Fruit fly (Drosophila melanogaster) whole organism, prepupa: ENCODE results near the gene CG13460.
A peak's percentile ranks its signal among the peaks of the same experiment; 100 is the strongest.

Source experiments
- Blimp-1 ChIP-seq: fragments of 200-800 bp; sonication (Bioruptor generic); optimal IDR thresholded peaks from 3 replicates; lab custom pipeline; 2017; ENCODE audit warnings: missing biosample characterization, missing genetic modification characterization, mild to moderate bottlenecking, moderate library complexity, missing genetic modification reagents
- CG10631 ChIP-seq: fragments of 200-800 bp; sonication (Bioruptor generic); optimal IDR thresholded peaks from 2 replicates; lab custom pipeline; 2016; ENCODE audit warnings: missing biosample characterization, missing genetic modification characterization
- CG11294 ChIP-seq: fragments of 200-800 bp; sonication (Bioruptor generic); IDR thresholded peaks from 2 replicates; pipeline ENCODE4 v1.3.6; 2022; ENCODE audit warnings: missing biosample characterization, missing genetic modification characterization
- CG11902 ChIP-seq: fragments of 200-800 bp; sonication (Bioruptor generic); optimal IDR thresholded peaks from 3 replicates; lab custom pipeline; 2016; ENCODE audit warnings: missing biosample characterization, missing genetic modification characterization
- CG15336 ChIP-seq: fragments of 200-800 bp; sonication (Bioruptor generic); IDR thresholded peaks from 2 replicates; pipeline ENCODE4 v1.3.6; 2022; ENCODE audit warnings: missing biosample characterization, missing genetic modification characterization
- CG1621 ChIP-seq: fragments of 200-800 bp; sonication (Bioruptor generic); optimal IDR thresholded peaks from 3 replicates; lab custom pipeline; 2018; ENCODE audit warnings: missing biosample characterization, mild to moderate bottlenecking, missing genetic modification characterization
- CG3032 ChIP-seq: fragments of 200-800 bp; optimal IDR thresholded peaks from 2 replicates; lab custom pipeline; 2019; ENCODE audit warnings: missing biosample characterization, mild to moderate bottlenecking, missing genetic modification characterization, moderate library complexity
- CG31627 ChIP-seq: fragments of 200-800 bp; sonication (Bioruptor generic); optimal IDR thresholded peaks from 3 replicates; lab custom pipeline; 2016; ENCODE audit warnings: missing biosample characterization, missing genetic modification characterization
- CG32006 ChIP-seq: fragments of 200-800 bp; sonication (Bioruptor generic); optimal IDR thresholded peaks from 3 replicates; lab custom pipeline; 2017; ENCODE audit warnings: missing biosample characterization, mild to moderate bottlenecking, missing genetic modification characterization
- CG34406 ChIP-seq: fragments of 200-800 bp; sonication (Bioruptor generic); optimal IDR thresholded peaks from 3 replicates; lab custom pipeline; 2016; ENCODE audit warnings: missing biosample characterization, missing genetic modification characterization
- CG3919 ChIP-seq: fragments of 200-800 bp; sonication (Bioruptor generic); optimal IDR thresholded peaks from 3 replicates; lab custom pipeline; 2016; ENCODE audit warnings: missing biosample characterization, missing genetic modification characterization
- CG4318 ChIP-seq: fragments of 200-800 bp; sonication (Bioruptor generic); optimal IDR thresholded peaks from 3 replicates; lab custom pipeline; 2017; ENCODE audit warnings: missing biosample characterization, mild to moderate bottlenecking, missing genetic modification characterization
- CG6163 ChIP-seq: fragments of 200-800 bp; sonication (Bioruptor generic); IDR thresholded peaks from 3 replicates; pipeline ENCODE4 v1.3.6; 2022; ENCODE audit warnings: missing biosample characterization, missing genetic modification characterization
- CG6276 ChIP-seq: fragments of 200-800 bp; sonication (Bioruptor generic); optimal IDR thresholded peaks from 2 replicates; lab custom pipeline; 2017; ENCODE audit warnings: missing biosample characterization, mild to moderate bottlenecking, missing genetic modification characterization
- CG6808 ChIP-seq: fragments of 200-800 bp; sonication (Bioruptor generic); optimal IDR thresholded peaks from 3 replicates; lab custom pipeline; 2017; ENCODE audit warnings: missing biosample characterization, missing genetic modification characterization, mild to moderate bottlenecking, moderate library complexity, missing genetic modification reagents
- CG6854 ChIP-seq: fragments of 200-800 bp; sonication (Bioruptor generic); optimal IDR thresholded peaks from 2 replicates; lab custom pipeline; 2017; ENCODE audit warnings: missing biosample characterization, mild to moderate bottlenecking, missing genetic modification characterization
- CG7368 ChIP-seq: fragments of 200-800 bp; sonication (Bioruptor generic); optimal IDR thresholded peaks from 3 replicates; lab custom pipeline; 2016; ENCODE audit warnings: missing biosample characterization, missing genetic modification characterization
- CG8119 ChIP-seq: fragments of 200-800 bp; sonication (Bioruptor generic); IDR thresholded peaks from 3 replicates; pipeline ENCODE4 v1.3.6; 2022; ENCODE audit warnings: missing biosample characterization, missing genetic modification characterization
- CG8319 ChIP-seq: fragments of 200-800 bp; sonication (Bioruptor generic); optimal IDR thresholded peaks from 3 replicates; lab custom pipeline; 2016; ENCODE audit warnings: missing biosample characterization, missing genetic modification characterization
- CG9139 ChIP-seq: fragments of 200-800 bp; sonication (Bioruptor generic); optimal IDR thresholded peaks from 3 replicates; lab custom pipeline; 2017; ENCODE audit warnings: missing biosample characterization, mild to moderate bottlenecking, missing genetic modification characterization
- Eip75B ChIP-seq: fragments of 200-800 bp; sonication (Bioruptor generic); optimal IDR thresholded peaks from 3 replicates; lab custom pipeline; 2016; ENCODE audit warnings: missing biosample characterization, missing genetic modification characterization
- Eip78C ChIP-seq: fragments of 200-800 bp; sonication (Bioruptor generic); peaks from one replicate; lab custom pipeline; 2016; ENCODE audit warnings: missing biosample characterization, missing genetic modification characterization
- Ets96B ChIP-seq: fragments of 200-800 bp; optimal IDR thresholded peaks from 2 replicates; lab custom pipeline; 2019; ENCODE audit warnings: missing biosample characterization, mild to moderate bottlenecking, missing genetic modification characterization, moderate library complexity
- Gug ChIP-seq: fragments of 200-800 bp; sonication (Bioruptor generic); IDR thresholded peaks from 2 replicates; pipeline ENCODE4 v1.3.6; 2022; ENCODE audit warnings: missing biosample characterization, missing genetic modification characterization
- Hr38 ChIP-seq: sonication (Bioruptor generic); optimal IDR thresholded peaks from 2 replicates; lab custom pipeline; 2016; ENCODE audit warnings: missing biosample characterization, missing genetic modification characterization
- Hr39 ChIP-seq: fragments of 200-800 bp; sonication (Bioruptor generic); optimal IDR thresholded peaks from 2 replicates; lab custom pipeline; 2016; ENCODE audit warnings: missing biosample characterization, missing genetic modification characterization
- Hr4 ChIP-seq: fragments of 200-800 bp; sonication (Bioruptor generic); optimal IDR thresholded peaks from 3 replicates; lab custom pipeline; 2016; ENCODE audit warnings: missing biosample characterization, missing genetic modification characterization
- Met ChIP-seq: fragments of 200-800 bp; sonication (Bioruptor generic); optimal IDR thresholded peaks from 3 replicates; lab custom pipeline; 2016; ENCODE audit warnings: missing biosample characterization, missing genetic modification characterization
- OdsH ChIP-seq: fragments of 200-800 bp; sonication (Bioruptor generic); optimal IDR thresholded peaks from 3 replicates; lab custom pipeline; 2016; ENCODE audit warnings: missing biosample characterization, missing genetic modification characterization
- Sox15 ChIP-seq: fragments of 200-800 bp; sonication (Bioruptor generic); optimal IDR thresholded peaks from 3 replicates; lab custom pipeline; 2016; ENCODE audit warnings: missing biosample characterization, missing genetic modification characterization
- achi ChIP-seq: fragments of 200-800 bp; sonication (Bioruptor generic); optimal IDR thresholded peaks from 3 replicates; lab custom pipeline; 2016; ENCODE audit warnings: missing biosample characterization, missing genetic modification characterization
- acj6 ChIP-seq: fragments of 200-800 bp; sonication (Bioruptor generic); optimal IDR thresholded peaks from 3 replicates; lab custom pipeline; 2016; ENCODE audit warnings: missing biosample characterization, missing genetic modification characterization
- cyc ChIP-seq: fragments of 200-800 bp; sonication (Bioruptor generic); optimal IDR thresholded peaks from 3 replicates; lab custom pipeline; 2016; ENCODE audit warnings: missing biosample characterization, missing genetic modification characterization
- dsx ChIP-seq: fragments of 200-800 bp; optimal IDR thresholded peaks from 3 replicates; lab custom pipeline; 2019; ENCODE audit warnings: missing biosample characterization, mild to moderate bottlenecking, missing genetic modification characterization, moderate library complexity; ENCODE audit not compliant: poor library complexity, severe bottlenecking
- eg ChIP-seq: fragments of 200-800 bp; sonication (Bioruptor generic); IDR thresholded peaks from 3 replicates; pipeline ENCODE4 v1.3.6; 2022; ENCODE audit warnings: missing biosample characterization, missing genetic modification characterization
- fd59A ChIP-seq: fragments of 200-800 bp; sonication (Bioruptor generic); optimal IDR thresholded peaks from 2 replicates; lab custom pipeline; 2017; ENCODE audit warnings: missing biosample characterization, mild to moderate bottlenecking, missing genetic modification characterization, missing genetic modification reagents
- net ChIP-seq: fragments of 200-800 bp; sonication (Bioruptor generic); optimal IDR thresholded peaks from 3 replicates; lab custom pipeline; 2016; ENCODE audit warnings: missing biosample characterization, missing genetic modification characterization
- salr ChIP-seq, 2 experiments: fragments of 200-800 bp; sonication (Bioruptor generic); optimal IDR thresholded peaks; 3 replicates each; lab custom pipeline; 2016 to 2018; ENCODE audit warnings: missing biosample characterization in 2 of 2, missing genetic modification characterization in 2 of 2, mild to moderate bottlenecking in 1 of 2
- spab ChIP-seq: fragments of 200-800 bp; sonication (Bioruptor generic); optimal IDR thresholded peaks from 2 replicates; lab custom pipeline; 2017; ENCODE audit warnings: missing biosample characterization, mild to moderate bottlenecking, missing genetic modification characterization, missing genetic modification reagents
- ss ChIP-seq, 2 experiments: fragments of 200-800 bp; sonication (Bioruptor generic); optimal IDR thresholded peaks; 2 replicates in 1 of 2; 3 replicates in 1 of 2; lab custom pipeline; 2017 to 2018; ENCODE audit warnings: mild to moderate bottlenecking in 2 of 2, missing biosample characterization in 2 of 2, missing genetic modification characterization in 2 of 2, moderate library complexity in 1 of 2
- svp ChIP-seq: fragments of 200-800 bp; sonication (Bioruptor generic); peaks from one replicate; lab custom pipeline; 2016; ENCODE audit warnings: missing biosample characterization, missing genetic modification characterization
- topi ChIP-seq: fragments of 200-800 bp; sonication (Bioruptor generic); optimal IDR thresholded peaks from 3 replicates; lab custom pipeline; 2016; ENCODE audit warnings: missing biosample characterization, missing genetic modification characterization

CG13460 gene

dm6 chr3L:15102669-15103309, 41.3 kb upstream of the CG13460 start:
- TF ChIP-seq Gug (GFP tag; lab: Robert Waterston, UW): 0 out of 2 replicates have a peak, but pooled peaks have one; percentile 15
- TF ChIP-seq CG4318 (GFP tag; lab: Kevin White, UChicago): peak; percentile 6
- peak; percentile 6 for TF ChIP-seq Sox15 (GFP tag; lab: Kevin White, UChicago)
- peak; percentile 54; the same call in 1 of the 3 replicates for TF ChIP-seq CG6163
- TF ChIP-seq CG34406 (GFP tag; lab: Kevin White, UChicago): peak; percentile 16
- TF ChIP-seq topi (GFP tag; lab: Kevin White, UChicago): peak; percentile 14
- TF ChIP-seq acj6 (GFP tag; lab: Kevin White, UChicago): peak; percentile 27
- peak; percentile 44; the same call in 2 of the 3 replicates for TF ChIP-seq CG8119 (GFP tag; lab: Robert Waterston, UW)
- TF ChIP-seq CG11294 (GFP tag; lab: Robert Waterston, UW): no peak
- peak; percentile 40 for TF ChIP-seq Ets96B
- peak; percentile 57 for TF ChIP-seq Eip78C
- TF ChIP-seq CG8319 (GFP tag; lab: Kevin White, UChicago): no peak
- no peak for TF ChIP-seq CG9139 (GFP tag; lab: Kevin White, UChicago)
- TF ChIP-seq CG31627 (GFP tag; lab: Kevin White, UChicago): peak; percentile 18
- TF ChIP-seq CG6808 (GFP tag; lab: Kevin White, UChicago): no peak
- no peak for TF ChIP-seq CG15336 (GFP tag; lab: Robert Waterston, UW)
- TF ChIP-seq spab (GFP tag; lab: Kevin White, UChicago): peak; percentile 28
- TF ChIP-seq salr (GFP tag; optimal IDR thresholded peaks at IDR 0.05; lab: Kevin White, UChicago): no peak
- peak; percentile 39 for TF ChIP-seq CG32006 (GFP tag; lab: Kevin White, UChicago)
- no peak for TF ChIP-seq net
- no peak for TF ChIP-seq Met (GFP tag; lab: Kevin White, UChicago)
- TF ChIP-seq Blimp-1 (GFP tag; lab: Kevin White, UChicago): no peak
- peak; percentile 15 for TF ChIP-seq CG7368 (GFP tag; lab: Kevin White, UChicago)
- peak; percentile 7 for TF ChIP-seq Hr4
- peak; percentile 18 for TF ChIP-seq CG1621
- TF ChIP-seq CG6276 (GFP tag; lab: Kevin White, UChicago): peak; percentile 4
- TF ChIP-seq Hr38 (GFP tag; lab: Kevin White, UChicago): no peak
- TF ChIP-seq cyc (GFP tag; lab: Kevin White, UChicago): peak; percentile 19
- peak; percentile 17 for TF ChIP-seq CG10631 (GFP tag; lab: Kevin White, UChicago)
- peak; percentile 48 for TF ChIP-seq CG3919 (GFP tag; lab: Kevin White, UChicago)
- TF ChIP-seq CG11902 (GFP tag; lab: Kevin White, UChicago): peak; percentile 8
- TF ChIP-seq fd59A (GFP tag; lab: Kevin White, UChicago): no peak
- peak; percentile 38 to 56 for TF ChIP-seq ss (GFP tag; optimal IDR thresholded peaks at IDR 0.05; lab: Kevin White, UChicago)
- TF ChIP-seq OdsH (GFP tag; lab: Kevin White, UChicago): peak; percentile 22
- TF ChIP-seq CG6854: peak; percentile 99
- peak; percentile 17 for TF ChIP-seq Hr39 (GFP tag; lab: Kevin White, UChicago)
- peak; percentile 43 for TF ChIP-seq dsx
- TF ChIP-seq CG3032 (tag; lab: Kevin White, UChicago): peak; percentile 57
- TF ChIP-seq svp (GFP tag; lab: Kevin White, UChicago): peak; percentile 46
- TF ChIP-seq Eip75B (GFP tag; lab: Kevin White, UChicago): no peak
- TF ChIP-seq achi: peak; percentile 5
- 0 out of 3 replicates have a peak, but pooled peaks have one; percentile 47 for TF ChIP-seq eg (GFP tag; lab: Robert Waterston, UW)
- TF ChIP-seq, all 60 proteins: peak for 30
